Worm (Caenorhabditis elegans) whole organism, L2 larva: ENCODE measurements around the gene F55E10.1.

Source experiments
- dmd-4 ChIP-seq: sonication (generic microtip); optimal IDR thresholded peaks from 2 replicates; lab custom pipeline; 2017; ENCODE audit warnings: missing biosample characterization, missing genetic modification characterization
- nhr-129 ChIP-seq: fragments of 150-350 bp; optimal IDR thresholded peaks from 2 replicates; lab custom pipeline; 2014; ENCODE audit warnings: missing biosample characterization, missing genetic modification characterization
- ztf-4 ChIP-seq: fragments of 150-350 bp; optimal IDR thresholded peaks from 2 replicates; lab custom pipeline; 2014; ENCODE audit warnings: missing biosample characterization, missing genetic modification characterization

ce11 chrX:8340393-8340792, 1.4 kb upstream of the F55E10.1 start, which contains the start of gene F55E10.2:
- TF ChIP-seq dmd-4 (no peak), nhr-129 (tag; lab: Kevin White, UChicago) (no peak), ztf-4 (tag; lab: Kevin White, UChicago) (no peak)
